Worm (Caenorhabditis elegans) whole organism, mixed stage, embryonic: ENCODE data around the gene Y25C1A.8.

Experiments used
- M03D4.4 ChIP-seq: sonication (generic microtip); optimal IDR thresholded peaks from 2 replicates; lab custom pipeline; 2017; ENCODE audit warnings: mild to moderate bottlenecking, missing genetic modification characterization, missing compliant biosample characterization
- bed-3 ChIP-seq: fragments of 200-800 bp; sonication (Bioruptor generic); optimal IDR thresholded peaks from 3 replicates; lab custom pipeline; 2018; ENCODE audit warnings: mild to moderate bottlenecking, missing genetic modification characterization, moderate library complexity, missing compliant biosample characterization
- blmp-1 ChIP-seq: fragments of 150-350 bp; optimal IDR thresholded peaks from 2 replicates; lab custom pipeline; 2014; ENCODE audit warnings: missing biosample characterization, missing genetic modification characterization
- ceh-39 ChIP-seq: fragments of 150-350 bp; optimal IDR thresholded peaks from 2 replicates; lab custom pipeline; 2014; ENCODE audit warnings: missing biosample characterization, missing genetic modification characterization
- ceh-43 ChIP-seq: fragments of 200-800 bp; sonication (Bioruptor generic); optimal IDR thresholded peaks from 2 replicates; lab custom pipeline; 2018; ENCODE audit warnings: mild to moderate bottlenecking, missing genetic modification characterization, moderate library complexity, missing compliant biosample characterization
- ceh-83 ChIP-seq: fragments of 200-800 bp; sonication (Bioruptor generic); optimal IDR thresholded peaks from 2 replicates; lab custom pipeline; 2018; ENCODE audit warnings: mild to moderate bottlenecking, missing genetic modification characterization, missing compliant biosample characterization
- ces-1 ChIP-seq: fragments of 150-350 bp; optimal IDR thresholded peaks from 2 replicates; lab custom pipeline; 2014; ENCODE audit warnings: missing biosample characterization, missing genetic modification reagents, missing genetic modification characterization
- drap-1 ChIP-seq: fragments of 200-800 bp; sonication (Bioruptor generic); optimal IDR thresholded peaks from 3 replicates; lab custom pipeline; 2018; ENCODE audit warnings: mild to moderate bottlenecking, missing genetic modification characterization, missing compliant biosample characterization
- elt-1 ChIP-seq: sonication (generic microtip); optimal IDR thresholded peaks from 2 replicates; lab custom pipeline; 2017; ENCODE audit warnings: missing genetic modification characterization, mild to moderate bottlenecking, missing compliant biosample characterization, antibody characterized with exemption, moderate library complexity, borderline replicate concordance; ENCODE audit not compliant: insufficient read depth
- elt-3 ChIP-seq: fragments of 150-350 bp; optimal IDR thresholded peaks from 2 replicates; lab custom pipeline; 2014; ENCODE audit warnings: missing biosample characterization, missing genetic modification characterization
- flh-1 ChIP-seq: fragments of 200-800 bp; sonication (Bioruptor generic); optimal IDR thresholded peaks from 2 replicates; lab custom pipeline; 2018; ENCODE audit warnings: mild to moderate bottlenecking, missing genetic modification characterization, moderate library complexity, missing compliant biosample characterization
- ham-2 ChIP-seq: fragments of 200-800 bp; sonication (Bioruptor generic); optimal IDR thresholded peaks from 2 replicates; lab custom pipeline; 2018; ENCODE audit warnings: mild to moderate bottlenecking, missing genetic modification characterization, missing compliant biosample characterization
- hlh-1 ChIP-seq: fragments of 150-350 bp; optimal IDR thresholded peaks from 2 replicates; lab custom pipeline; 2014; ENCODE audit warnings: missing biosample characterization, missing genetic modification reagents, missing genetic modification characterization
- lin-13 ChIP-seq: fragments of 150-350 bp; optimal IDR thresholded peaks from 2 replicates; lab custom pipeline; 2014; ENCODE audit warnings: missing biosample characterization, missing genetic modification characterization
- lin-32 ChIP-seq: fragments of 200-800 bp; sonication (Bioruptor generic); optimal IDR thresholded peaks from 2 replicates; lab custom pipeline; 2018; ENCODE audit warnings: mild to moderate bottlenecking, missing genetic modification characterization, missing compliant biosample characterization
- lsy-2 ChIP-seq: fragments of 150-350 bp; optimal IDR thresholded peaks from 2 replicates; lab custom pipeline; 2014; ENCODE audit warnings: missing biosample characterization, missing genetic modification characterization
- mab-5 ChIP-seq: fragments of 150-350 bp; optimal IDR thresholded peaks from 2 replicates; lab custom pipeline; 2014; ENCODE audit warnings: missing biosample characterization, missing genetic modification characterization
- mep-1 ChIP-seq: fragments of 150-350 bp; optimal IDR thresholded peaks from 2 replicates; lab custom pipeline; 2017; ENCODE audit warnings: missing biosample characterization, missing genetic modification reagents, missing genetic modification characterization, inconsistent platforms
- mls-2 ChIP-seq: sonication (generic microtip); optimal IDR thresholded peaks from 2 replicates; lab custom pipeline; 2016; ENCODE audit warnings: mild to moderate bottlenecking, missing genetic modification characterization, moderate library complexity, missing compliant biosample characterization
- nhr-12 ChIP-seq: fragments of 150-350 bp; optimal IDR thresholded peaks from 2 replicates; lab custom pipeline; 2014; ENCODE audit warnings: missing biosample characterization, missing genetic modification characterization
- nhr-2 ChIP-seq: fragments of 150-350 bp; optimal IDR thresholded peaks from 2 replicates; lab custom pipeline; 2014; ENCODE audit warnings: missing biosample characterization, missing genetic modification characterization
- nhr-237 ChIP-seq: fragments of 150-350 bp; optimal IDR thresholded peaks from 2 replicates; lab custom pipeline; 2014; ENCODE audit warnings: missing biosample characterization, missing genetic modification characterization
- nhr-76 ChIP-seq: sonication (generic microtip); optimal IDR thresholded peaks from 2 replicates; lab custom pipeline; 2017; ENCODE audit warnings: missing biosample characterization, missing genetic modification characterization
- pha-4 ChIP-seq: fragments of 150-350 bp; optimal IDR thresholded peaks from 2 replicates; lab custom pipeline; 2018; ENCODE audit warnings: missing biosample characterization, missing genetic modification reagents, missing genetic modification characterization
- sem-2 ChIP-seq: fragments of 200-800 bp; sonication (Bioruptor generic); optimal IDR thresholded peaks from 2 replicates; lab custom pipeline; 2018; ENCODE audit warnings: mild to moderate bottlenecking, missing genetic modification characterization, missing compliant biosample characterization
- sptf-1 ChIP-seq: sonication (generic microtip); optimal IDR thresholded peaks from 2 replicates; lab custom pipeline; 2017; ENCODE audit warnings: mild to moderate bottlenecking, missing genetic modification characterization, moderate library complexity, missing compliant biosample characterization
- unc-120 ChIP-seq: sonication (generic microtip); optimal IDR thresholded peaks from 2 replicates; lab custom pipeline; 2017; ENCODE audit warnings: missing genetic modification characterization, missing compliant biosample characterization; ENCODE audit not compliant: poor library complexity, severe bottlenecking
- unc-62 ChIP-seq: fragments of 150-350 bp; optimal IDR thresholded peaks from 2 replicates; lab custom pipeline; 2014; ENCODE audit warnings: missing biosample characterization, missing genetic modification reagents, missing genetic modification characterization
- zip-8 ChIP-seq: fragments of 150-350 bp; optimal IDR thresholded peaks from 2 replicates; lab custom pipeline; 2014; ENCODE audit warnings: missing biosample characterization, missing genetic modification characterization
- ztf-11 ChIP-seq: fragments of 150-350 bp; optimal IDR thresholded peaks from 2 replicates; lab custom pipeline; 2014; ENCODE audit warnings: missing biosample characterization, missing genetic modification characterization

Y25C1A.8 gene

DNA sequence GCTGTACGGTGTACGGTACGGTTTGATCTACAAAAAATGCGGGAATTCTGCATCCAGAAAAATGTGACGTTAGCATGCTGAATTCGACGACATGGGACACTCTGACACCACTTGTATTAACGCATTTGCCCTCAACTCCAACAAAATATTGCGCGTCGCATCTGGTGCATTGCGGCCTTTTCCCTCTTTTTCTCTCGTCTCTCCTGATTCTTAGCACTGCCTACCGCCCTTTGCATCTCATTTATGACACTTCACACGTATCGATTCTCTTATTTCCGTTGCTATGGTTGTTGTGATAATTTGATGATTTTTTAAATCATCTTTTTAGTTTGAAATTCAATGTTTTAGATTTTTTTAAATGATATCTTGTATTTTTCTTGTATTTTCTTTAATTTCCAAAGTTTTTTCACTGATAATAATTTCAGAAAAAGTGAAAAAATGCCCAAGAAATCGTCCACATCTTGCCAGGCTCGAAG, 42.2 kb upstream of the Y25C1A.8 start, which contains the start of gene T10D4.6:
Gene T10D4.6, plus strand, starts transcription at position 426 of the 476 bp plus-strand sequence.
- TF ChIP-seq lin-13 (tag; lab: Kevin White, UChicago) (peak; percentile 17), sptf-1 (tag; lab: Kevin White, UChicago) (peak; percentile 30), unc-62 (peak; percentile 28), pha-4 (tag; lab: Kevin White, UChicago) (peak; percentile 33), ceh-43 (GFP tag; lab: Kevin White, UChicago) (no peak), zip-8 (tag; lab: Kevin White, UChicago) (no peak), mep-1 (tag; lab: Kevin White, UChicago) (peak; percentile 53), flh-1 (no peak), nhr-2 (no peak), hlh-1 (tag; lab: Kevin White, UChicago) (peak; percentile 18), ceh-39 (tag; lab: Kevin White, UChicago) (peak; percentile 9), ztf-11 (tag; lab: Kevin White, UChicago) (no peak), lsy-2 (no peak), drap-1 (GFP tag; lab: Kevin White, UChicago) (no peak), ceh-83 (GFP tag; lab: Kevin White, UChicago) (no peak)

- no peak for TF ChIP-seq nhr-12 (tag; lab: Kevin White, UChicago)
- no peak for TF ChIP-seq mab-5 (tag; lab: Kevin White, UChicago)
- TF ChIP-seq lin-13 (tag; lab: Kevin White, UChicago): no peak
- TF ChIP-seq blmp-1 (tag; lab: Kevin White, UChicago): no peak
- no peak for TF ChIP-seq nhr-76
- no peak for TF ChIP-seq flh-1
- TF ChIP-seq ceh-83 (GFP tag; lab: Kevin White, UChicago): no peak
- TF ChIP-seq mls-2 (tag; lab: Kevin White, UChicago): no peak
- no peak for TF ChIP-seq ceh-39 (tag; lab: Kevin White, UChicago)
- no peak for TF ChIP-seq lin-32 (GFP tag; lab: Kevin White, UChicago)
- no peak for TF ChIP-seq pha-4 (tag; lab: Kevin White, UChicago)
- no peak for TF ChIP-seq ces-1 (GFP tag; lab: Kevin White, UChicago)
- no peak for TF ChIP-seq elt-1 (tag; lab: Kevin White, UChicago)
- TF ChIP-seq nhr-237 (tag; lab: Kevin White, UChicago): no peak
- TF ChIP-seq M03D4.4 (tag; lab: Kevin White, UChicago): no peak
- TF ChIP-seq bed-3: no peak
- TF ChIP-seq drap-1 (GFP tag; lab: Kevin White, UChicago): no peak
- no peak for TF ChIP-seq unc-120 (tag; lab: Kevin White, UChicago)
- TF ChIP-seq hlh-1 (tag; lab: Kevin White, UChicago): no peak
- no peak for TF ChIP-seq nhr-2
Observed at ce11 chrII:3117471-3117870, 40.7 kb upstream of the Y25C1A.8 start, which contains the start of gene T10D4.7. Gene T10D4.7, plus strand, starts transcription at chrII:3117771.

DNA sequence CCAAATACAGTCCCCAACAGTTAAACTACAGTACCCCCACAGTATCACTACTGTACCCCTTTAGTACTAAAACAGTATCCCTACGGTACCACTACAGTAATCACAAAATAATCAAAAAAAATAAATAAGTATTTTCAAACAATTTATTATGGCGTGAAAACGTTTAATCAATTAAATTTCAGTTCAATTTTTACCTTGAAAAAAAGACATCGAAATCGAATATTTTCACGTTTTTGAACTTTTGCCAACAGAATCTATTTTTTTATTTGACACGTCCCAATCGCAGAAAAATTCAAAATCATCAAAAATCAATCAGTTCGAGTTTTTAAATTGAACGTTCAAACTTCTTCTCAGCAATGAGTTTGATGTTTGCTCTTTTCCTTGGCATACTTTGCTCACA, 37.2 kb upstream of the Y25C1A.8 start, which contains the start of gene clec-123:
Gene clec-123, plus strand, starts transcription at position 301 of the 400 bp plus-strand sequence.
- TF ChIP-seq sem-2 (GFP tag; lab: Kevin White, UChicago): no peak
- TF ChIP-seq M03D4.4 (tag; lab: Kevin White, UChicago): no peak
- no peak for TF ChIP-seq ceh-39 (tag; lab: Kevin White, UChicago)
- no peak for TF ChIP-seq ztf-11 (tag; lab: Kevin White, UChicago)
- TF ChIP-seq elt-3: no peak
- TF ChIP-seq hlh-1 (tag; lab: Kevin White, UChicago): no peak
- TF ChIP-seq ceh-83 (GFP tag; lab: Kevin White, UChicago): no peak

DNA sequence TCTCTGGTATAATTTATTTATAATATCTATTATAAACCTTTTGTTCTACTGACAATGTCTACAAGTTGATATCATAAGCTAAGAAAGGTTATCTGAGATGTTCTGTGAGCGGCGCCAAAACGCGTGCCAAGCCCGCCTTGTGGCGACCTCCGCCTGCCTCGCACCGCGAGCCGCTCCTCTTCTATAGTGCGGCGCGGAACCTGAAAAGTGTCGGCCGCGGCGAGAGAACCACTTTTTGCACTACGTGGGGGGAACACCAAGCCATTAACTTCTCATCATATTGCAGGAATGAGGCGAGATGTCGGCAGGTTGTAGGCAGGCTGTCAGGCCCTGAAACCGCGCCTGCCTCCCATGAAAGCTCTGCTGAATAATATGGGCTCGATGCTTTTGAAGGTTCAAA, 36.5 kb upstream of the Y25C1A.8 start:
- TF ChIP-seq ztf-11 (tag; lab: Kevin White, UChicago): no peak

DNA sequence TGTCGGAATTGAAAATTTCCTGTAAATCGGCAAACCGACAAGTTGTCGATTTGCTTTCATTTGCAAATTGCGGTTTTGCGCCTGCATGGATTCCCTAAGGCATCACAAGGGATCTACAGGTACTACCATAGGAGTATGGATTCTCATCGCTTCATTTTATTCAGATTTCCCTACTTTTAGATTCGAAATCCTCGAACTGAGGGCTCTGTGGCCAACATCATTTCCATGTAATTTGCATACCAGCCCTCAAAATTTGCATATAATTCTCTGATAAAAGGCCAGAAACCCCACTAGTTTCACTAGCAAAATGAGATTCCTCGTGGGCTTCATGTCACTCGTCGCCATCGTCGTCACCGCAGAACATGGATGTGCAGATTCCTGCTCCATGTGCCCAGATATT, 35.6 kb upstream of the Y25C1A.8 start, which contains the start of gene Y25C1A.2:
Gene Y25C1A.2, plus strand, starts transcription at position 301 of the 400 bp plus-strand sequence.
- TF ChIP-seq ham-2 (GFP tag; lab: Kevin White, UChicago) (no peak), lsy-2 (no peak), mab-5 (tag; lab: Kevin White, UChicago) (no peak), ceh-43 (GFP tag; lab: Kevin White, UChicago) (no peak), ztf-11 (tag; lab: Kevin White, UChicago) (no peak), flh-1 (no peak), drap-1 (GFP tag; lab: Kevin White, UChicago) (no peak), unc-120 (tag; lab: Kevin White, UChicago) (no peak), mls-2 (tag; lab: Kevin White, UChicago) (no peak), elt-3 (no peak)
- TF ChIP-seq, all 35 proteins: peak for 0
